Fruit fly (Drosophila melanogaster): ENCODE data around the gene Acp76A.

The Acp76A gene

dm6 chr3L:19073029-19073908, 21.4 kb upstream of the Acp76A start:
- TF ChIP-seq cnc (optimal IDR thresholded peaks at IDR 0.05) (no peak), cic (GFP tag; optimal IDR thresholded peaks at IDR 0.05) (peak; percentile 75), Mnt (GFP tag; optimal IDR thresholded peaks at IDR 0.05) (peak; percentile 32), CG12768 (GFP tag; optimal IDR thresholded peaks at IDR 0.05) (peak; percentile 31)

- peak; percentile 39 for TF ChIP-seq bab1 (GFP tag; optimal IDR thresholded peaks at IDR 0.05)
- TF ChIP-seq tj (GFP tag; optimal IDR thresholded peaks at IDR 0.05), result peak; percentile 24
- peak; percentile 77 for TF ChIP-seq CG33017 (tag; optimal IDR thresholded peaks at IDR 0.05)
- peak; percentile 76 for TF ChIP-seq ovo (GFP tag; optimal IDR thresholded peaks at IDR 0.05)
- peak; percentile 71 for TF ChIP-seq CG7045 (GFP tag; optimal IDR thresholded peaks at IDR 0.05)
- no peak for TF ChIP-seq Hr96 (GFP tag; optimal IDR thresholded peaks at IDR 0.05)
- TF ChIP-seq CG5204 (GFP tag; optimal IDR thresholded peaks at IDR 0.05), result no peak
- TF ChIP-seq cic (GFP tag; optimal IDR thresholded peaks at IDR 0.05), result peak; percentile 100
- peak; percentile 10 for TF ChIP-seq Clk (GFP tag; optimal IDR thresholded peaks at IDR 0.05)
- peak; percentile 16 for TF ChIP-seq pad (GFP tag; optimal IDR thresholded peaks at IDR 0.05)
- peak; percentile 24 for TF ChIP-seq Crg-1 (GFP tag; optimal IDR thresholded peaks at IDR 0.05)
- peak; percentile 27 for TF ChIP-seq CG7101 (tag; optimal IDR thresholded peaks at IDR 0.05)
- TF ChIP-seq cnc (optimal IDR thresholded peaks at IDR 0.05), result no peak
- no peak for TF ChIP-seq CG1620 (GFP tag; optimal IDR thresholded peaks at IDR 0.05)
- peak; percentile 93 for TF ChIP-seq kay (GFP tag; ENCODE audit: borderline replicate concordance)
- peak; percentile 23 for TF ChIP-seq toe (GFP tag; optimal IDR thresholded peaks at IDR 0.05)
- TF ChIP-seq CG11617 (GFP tag; optimal IDR thresholded peaks at IDR 0.05), result peak; percentile 52
- peak; percentile 31 for TF ChIP-seq CG14711 (tag; optimal IDR thresholded peaks at IDR 0.05)
- peak; percentile 86 for TF ChIP-seq CG12768 (GFP tag; optimal IDR thresholded peaks at IDR 0.05)
- no peak for TF ChIP-seq Mnt (GFP tag; optimal IDR thresholded peaks at IDR 0.05)
Measured at dm6 chr3L:19072177-19072603, 20.4 kb upstream of the Acp76A start.

dm6 chr3L:19071173-19071844, 19.5 kb upstream of the Acp76A start:
- no peak for TF ChIP-seq pad (GFP tag; optimal IDR thresholded peaks at IDR 0.05)
- TF ChIP-seq cic (GFP tag; optimal IDR thresholded peaks at IDR 0.05), result peak; percentile 88
- TF ChIP-seq CG7045 (GFP tag; optimal IDR thresholded peaks at IDR 0.05), result peak; percentile 32
- no peak for TF ChIP-seq Crg-1 (GFP tag; optimal IDR thresholded peaks at IDR 0.05)
- TF ChIP-seq CG7101 (tag; optimal IDR thresholded peaks at IDR 0.05), result peak; percentile 1
- no peak for TF ChIP-seq CG1620 (GFP tag; optimal IDR thresholded peaks at IDR 0.05)
- TF ChIP-seq cnc (optimal IDR thresholded peaks at IDR 0.05), result no peak
- TF ChIP-seq CG14711 (tag; optimal IDR thresholded peaks at IDR 0.05), result no peak
- TF ChIP-seq Hr96 (GFP tag; optimal IDR thresholded peaks at IDR 0.05), result no peak
- TF ChIP-seq Mnt (GFP tag; optimal IDR thresholded peaks at IDR 0.05), result peak; percentile 20
- TF ChIP-seq CG5204 (GFP tag; optimal IDR thresholded peaks at IDR 0.05), result no peak
- TF ChIP-seq CG12768 (GFP tag; optimal IDR thresholded peaks at IDR 0.05), result peak; percentile 14
- peak; percentile 14 for TF ChIP-seq ovo (GFP tag; optimal IDR thresholded peaks at IDR 0.05)
- no peak for TF ChIP-seq toe (GFP tag; optimal IDR thresholded peaks at IDR 0.05)
- TF ChIP-seq CG33017 (tag; optimal IDR thresholded peaks at IDR 0.05), result no peak
- no peak for TF ChIP-seq bab1 (GFP tag; optimal IDR thresholded peaks at IDR 0.05)
- no peak for TF ChIP-seq CG11617 (GFP tag; optimal IDR thresholded peaks at IDR 0.05)
- TF ChIP-seq Clk (GFP tag; optimal IDR thresholded peaks at IDR 0.05), result no peak
- TF ChIP-seq tj (GFP tag; optimal IDR thresholded peaks at IDR 0.05), result no peak
- TF ChIP-seq kay (GFP tag; ENCODE audit: borderline replicate concordance), result peak; percentile 95

dm6 chr3L:19063410-19063752, 11.6 kb upstream of the Acp76A start:
- peak; percentile 63 for TF ChIP-seq tj (GFP tag; optimal IDR thresholded peaks at IDR 0.05)
- no peak for TF ChIP-seq CG14711 (tag; optimal IDR thresholded peaks at IDR 0.05)
- TF ChIP-seq CG7045 (GFP tag; optimal IDR thresholded peaks at IDR 0.05), result no peak
- no peak for TF ChIP-seq pad (GFP tag; optimal IDR thresholded peaks at IDR 0.05)
- peak; percentile 37 to 60 for TF ChIP-seq cnc (optimal IDR thresholded peaks at IDR 0.05)

dm6 chr3L:19062472-19063409, 10.9 kb upstream of the Acp76A start, which contains the start of the genes Ugt316A1 and Sfxn2:
Ugt316A1 (minus strand) TSS chr3L:19062816.
Sfxn2 (plus strand) TSS chr3L:19063165.
- TF ChIP-seq CG14711 (tag; optimal IDR thresholded peaks at IDR 0.05) (peak; percentile 18), CG5204 (GFP tag; optimal IDR thresholded peaks at IDR 0.05) (peak; percentile 35), Hr96 (GFP tag; optimal IDR thresholded peaks at IDR 0.05) (peak; percentile 50), CG12768 (GFP tag; optimal IDR thresholded peaks at IDR 0.05) (peak; percentile 62), Crg-1 (GFP tag; optimal IDR thresholded peaks at IDR 0.05) (peak; percentile 35), pad (GFP tag; optimal IDR thresholded peaks at IDR 0.05) (peak; percentile 31), CG1620 (GFP tag; optimal IDR thresholded peaks at IDR 0.05) (peak; percentile 19), CG33017 (tag; optimal IDR thresholded peaks at IDR 0.05) (no peak), CG7101 (tag; optimal IDR thresholded peaks at IDR 0.05) (peak; percentile 9), tj (GFP tag; optimal IDR thresholded peaks at IDR 0.05) (no peak), cnc (optimal IDR thresholded peaks at IDR 0.05) (no peak), CG7045 (GFP tag; optimal IDR thresholded peaks at IDR 0.05) (no peak), Clk (GFP tag; optimal IDR thresholded peaks at IDR 0.05) (peak; percentile 42), ovo (GFP tag; optimal IDR thresholded peaks at IDR 0.05) (peak; percentile 43), cic (GFP tag; optimal IDR thresholded peaks at IDR 0.05) (no peak), Mnt (GFP tag; optimal IDR thresholded peaks at IDR 0.05) (peak; percentile 33), toe (GFP tag; optimal IDR thresholded peaks at IDR 0.05) (peak; percentile 45), CG11617 (GFP tag; optimal IDR thresholded peaks at IDR 0.05) (peak; percentile 64), kay (GFP tag; ENCODE audit: borderline replicate concordance) (no peak), bab1 (GFP tag; optimal IDR thresholded peaks at IDR 0.05) (peak; percentile 46)
